Worm (Caenorhabditis elegans) whole organism, L4 larva: ENCODE measurements around the gene mes-2.

Source experiments
- F37D6.2 ChIP-seq: sonication (generic microtip); optimal IDR thresholded peaks from 2 replicates; lab custom pipeline; 2016; ENCODE audit warnings: mild to moderate bottlenecking, missing genetic modification characterization, missing compliant biosample characterization
- F44E2.7 ChIP-seq: fragments of 200-800 bp; sonication (Bioruptor generic); IDR thresholded peaks from 2 replicates; pipeline ENCODE4 v2.1.2; 2022; ENCODE audit warnings: missing genetic modification characterization, missing compliant biosample characterization
- F49E8.2 ChIP-seq: sonication (generic microtip); optimal IDR thresholded peaks from 2 replicates; lab custom pipeline; 2016; ENCODE audit warnings: missing compliant biosample characterization, mild to moderate bottlenecking, missing genetic modification characterization, borderline replicate concordance
- T26A8.4 ChIP-seq: fragments of 200-800 bp; sonication (Bioruptor generic); IDR thresholded peaks from 2 replicates; pipeline ENCODE4 v1.3.6; 2022; ENCODE audit warnings: missing genetic modification characterization, missing compliant biosample characterization
- Y105C5A.15 ChIP-seq: fragments of 200-800 bp; sonication (Bioruptor generic); IDR thresholded peaks from 2 replicates; pipeline ENCODE4 v1.3.6; 2022; ENCODE audit warnings: missing genetic modification characterization, missing compliant biosample characterization
- Y48G9A.11 ChIP-seq: fragments of 200-800 bp; sonication (Bioruptor generic); IDR thresholded peaks from 2 replicates; pipeline ENCODE4 v1.3.6; 2022; ENCODE audit warnings: missing genetic modification reagents, missing genetic modification characterization, missing compliant biosample characterization
- ama-1 ChIP-seq: fragments of 150-350 bp; optimal IDR thresholded peaks from 2 replicates; lab custom pipeline; 2014; ENCODE audit warnings: inconsistent platforms, mixed read lengths
- arid-1 ChIP-seq: fragments of 200-800 bp; sonication (Bioruptor generic); conservative IDR thresholded peaks from 2 replicates; pipeline ENCODE4 v1.3.6; 2022; ENCODE audit warnings: missing genetic modification reagents, missing genetic modification characterization, missing compliant biosample characterization
- ceh-32 ChIP-seq: sonication (generic microtip); optimal IDR thresholded peaks from 2 replicates; lab custom pipeline; 2016; ENCODE audit warnings: mild to moderate bottlenecking, missing genetic modification characterization, missing compliant biosample characterization; ENCODE audit not compliant: poor library complexity
- ceh-82 ChIP-seq: sonication (generic microtip); optimal IDR thresholded peaks from 2 replicates; lab custom pipeline; 2017; ENCODE audit warnings: missing biosample characterization, missing genetic modification characterization
- ces-1 ChIP-seq: fragments of 150-350 bp; sonication (generic microtip); optimal IDR thresholded peaks from 4 replicates; lab custom pipeline; 2014; ENCODE audit warnings: missing biosample characterization, missing genetic modification reagents, missing genetic modification characterization
- cey-2 ChIP-seq: sonication (generic microtip); optimal IDR thresholded peaks from 3 replicates; lab custom pipeline; 2017; ENCODE audit warnings: missing genetic modification characterization, mild to moderate bottlenecking, missing compliant biosample characterization, antibody characterized with exemption, borderline replicate concordance; ENCODE audit not compliant: insufficient read depth
- ctbp-1 ChIP-seq: fragments of 200-800 bp; sonication (Bioruptor generic); IDR thresholded peaks from 2 replicates; pipeline ENCODE4 v1.3.6; 2022; ENCODE audit warnings: missing genetic modification reagents, missing genetic modification characterization, missing compliant biosample characterization
- daf-19 ChIP-seq: fragments of 200-800 bp; sonication (Bioruptor generic); conservative IDR thresholded peaks from 2 replicates; pipeline ENCODE4 v1.3.6; 2022; ENCODE audit warnings: missing genetic modification characterization, missing compliant biosample characterization
- dpl-1 ChIP-seq: fragments of 150-350 bp; optimal IDR thresholded peaks from 2 replicates; lab custom pipeline; 2014; ENCODE audit warnings: missing biosample characterization, missing genetic modification reagents, missing genetic modification characterization
- fkh-10 ChIP-seq: fragments of 150-350 bp; optimal IDR thresholded peaks from 2 replicates; lab custom pipeline; 2014; ENCODE audit warnings: missing biosample characterization, missing genetic modification reagents, missing genetic modification characterization
- gei-8 ChIP-seq: fragments of 200-800 bp; sonication (Bioruptor generic); optimal IDR thresholded peaks from 2 replicates; lab custom pipeline; 2018; ENCODE audit warnings: mild to moderate bottlenecking, missing genetic modification characterization, missing compliant biosample characterization
- hlh-30 ChIP-seq: sonication (generic microtip); optimal IDR thresholded peaks from 2 replicates; lab custom pipeline; 2017; ENCODE audit warnings: antibody characterized with exemption, mild to moderate bottlenecking, missing genetic modification characterization, missing compliant biosample characterization; ENCODE audit not compliant: insufficient read depth
- lin-1 ChIP-seq: fragments of 200-800 bp; sonication (Bioruptor generic); IDR thresholded peaks from 2 replicates; pipeline ENCODE4 v1.3.6; 2022; ENCODE audit warnings: missing genetic modification reagents, missing genetic modification characterization, missing compliant biosample characterization
- lin-38 ChIP-seq: fragments of 200-800 bp; sonication (Bioruptor generic); IDR thresholded peaks from 2 replicates; pipeline ENCODE4 v1.3.6; 2022; ENCODE audit warnings: missing genetic modification reagents, missing genetic modification characterization, missing compliant biosample characterization
- lin-39 ChIP-seq: fragments of 150-350 bp; optimal IDR thresholded peaks from 2 replicates; lab custom pipeline; 2014; ENCODE audit warnings: missing biosample characterization, missing genetic modification reagents, missing genetic modification characterization
- lir-3 ChIP-seq: sonication (generic microtip); optimal IDR thresholded peaks from 2 replicates; lab custom pipeline; 2016; ENCODE audit warnings: mild to moderate bottlenecking, missing genetic modification characterization, missing compliant biosample characterization
- lsy-2 ChIP-seq, 2 experiments: fragments of 150-350 bp in 1 of 2; sonication (generic microtip) in 1 of 2; optimal IDR thresholded peaks; 2 replicates each; lab custom pipeline; 2014 to 2017; ENCODE audit warnings: missing biosample characterization in 2 of 2, missing genetic modification characterization in 2 of 2
- madf-9 ChIP-seq: fragments of 200-800 bp; sonication (Bioruptor generic); conservative IDR thresholded peaks from 2 replicates; pipeline ENCODE4 v1.3.6; 2022; ENCODE audit warnings: missing genetic modification reagents, missing genetic modification characterization, missing compliant biosample characterization
- mes-2 ChIP-seq: sonication (generic microtip); optimal IDR thresholded peaks from 2 replicates; lab custom pipeline; 2016; ENCODE audit warnings: missing genotype, mild to moderate bottlenecking, missing genetic modification characterization, missing compliant biosample characterization; ENCODE audit not compliant: poor library complexity, severe bottlenecking
- nhr-102 ChIP-seq: sonication (generic microtip); optimal IDR thresholded peaks from 2 replicates; lab custom pipeline; 2016; ENCODE audit warnings: mild to moderate bottlenecking, missing genetic modification characterization, moderate library complexity, missing compliant biosample characterization
- nhr-28 ChIP-seq: fragments of 150-350 bp; optimal IDR thresholded peaks from 2 replicates; lab custom pipeline; 2014; ENCODE audit warnings: missing biosample characterization, missing genetic modification characterization
- php-3 ChIP-seq: fragments of 200-800 bp; sonication (Bioruptor generic); IDR thresholded peaks from 2 replicates; pipeline ENCODE4 v1.3.6; 2022; ENCODE audit warnings: missing genetic modification reagents, missing genetic modification characterization, missing compliant biosample characterization
- rbr-2 ChIP-seq: sonication (generic microtip); optimal IDR thresholded peaks from 2 replicates; lab custom pipeline; 2016; ENCODE audit warnings: missing genotype, missing genetic modification characterization, missing compliant biosample characterization
- skn-1 ChIP-seq: fragments of 150-350 bp; optimal IDR thresholded peaks from 2 replicates; lab custom pipeline; 2014; ENCODE audit warnings: missing biosample characterization, missing genetic modification characterization
- spr-3 ChIP-seq: fragments of 200-800 bp; sonication (Bioruptor generic); optimal IDR thresholded peaks from 2 replicates; lab custom pipeline; 2018; ENCODE audit warnings: mild to moderate bottlenecking, missing genetic modification characterization, missing compliant biosample characterization
- unc-130 ChIP-seq: sonication (generic microtip); optimal IDR thresholded peaks from 2 replicates; lab custom pipeline; 2016; ENCODE audit warnings: missing genetic modification reagents, missing genetic modification characterization, missing compliant biosample characterization
- unc-62 ChIP-seq, 3 experiments: fragments of 150-350 bp in 1 of 3; sonication (generic microtip); optimal IDR thresholded peaks in 2 of 3; peaks in 1 of 3; 1 replicate in 1 of 3; 2 replicates in 2 of 3; lab custom pipeline; 2014 to 2017; ENCODE audit warnings: missing biosample characterization in 3 of 3, missing genetic modification characterization in 3 of 3, missing genetic modification reagents in 3 of 3, missing genotype in 1 of 3
- zfp-3 ChIP-seq: fragments of 200-800 bp; sonication (Bioruptor generic); conservative IDR thresholded peaks from 2 replicates; pipeline ENCODE4 v1.3.6; 2022; ENCODE audit warnings: missing genetic modification reagents, missing genetic modification characterization, missing compliant biosample characterization
- zip-11 ChIP-seq: fragments of 200-800 bp; sonication (Bioruptor generic); IDR thresholded peaks from 2 replicates; pipeline ENCODE4 v1.3.6; 2022; ENCODE audit warnings: missing genetic modification characterization, missing compliant biosample characterization
- ztf-11 ChIP-seq: fragments of 150-350 bp; optimal IDR thresholded peaks from 2 replicates; lab custom pipeline; 2014; ENCODE audit warnings: missing biosample characterization, missing genetic modification characterization

Gene mes-2

ce11 chrII:14408312-14408711, 24.5 kb downstream of the mes-2 start, which contains the start of gene F26H11.4:
Gene F26H11.4 (plus strand): TSS chrII:14408612.
- TF ChIP-seq lin-1 (0 out of 2 replicates have a peak, but pooled peaks have one; percentile 3), Y105C5A.15 (GFP tag; lab: Robert Waterston, UW) (no peak), Y48G9A.11 (GFP tag; lab: Robert Waterston, UW) (no peak), gei-8 (GFP tag; lab: Kevin White, UChicago) (no peak), spr-3 (no peak)

ce11 chrII:14410768-14411167, 27.0 kb downstream of the mes-2 start, which contains the start of gene dsb-2:
Gene dsb-2 (plus strand): TSS chrII:14411095.
- TF ChIP-seq ama-1 = no peak
- no peak for TF ChIP-seq F37D6.2
- peak; percentile 73 for TF ChIP-seq unc-130 (GFP tag; lab: Kevin White, UChicago)
- peak in 1 of 2 experiments; percentile 70 for TF ChIP-seq lsy-2 (tag; optimal IDR thresholded peaks at IDR 0.05; lab: Kevin White, UChicago)
- TF ChIP-seq mes-2 (tag; lab: Kevin White, UChicago) = no peak
- TF ChIP-seq fkh-10 (GFP tag; lab: Kevin White, UChicago) = no peak
- no peak for TF ChIP-seq nhr-102 (tag; lab: Kevin White, UChicago)
- TF ChIP-seq spr-3 = no peak
- TF ChIP-seq rbr-2 (tag; lab: Kevin White, UChicago) = no peak
- no peak for TF ChIP-seq php-3 (GFP tag; lab: Robert Waterston, UW)
- no peak for TF ChIP-seq unc-62 (GFP tag; optimal IDR thresholded peaks at IDR 0.05 in 1 of 2; lab: Kevin White, UChicago)
- TF ChIP-seq unc-62 (tag; optimal IDR thresholded peaks at IDR 0.05; lab: Kevin White, UChicago) = no peak
- TF ChIP-seq ces-1 (GFP tag; lab: Kevin White, UChicago) = no peak
- TF ChIP-seq ctbp-1 (GFP tag; lab: Robert Waterston, UW) = no peak
- TF ChIP-seq skn-1 (tag; lab: Kevin White, UChicago) = no peak
- TF ChIP-seq ztf-11 (tag; lab: Kevin White, UChicago) = no peak
- no peak for TF ChIP-seq nhr-28 (tag; lab: Kevin White, UChicago)
- TF ChIP-seq ceh-32 (tag; lab: Kevin White, UChicago) = no peak
- TF ChIP-seq F49E8.2 = peak; percentile 66
- peak; percentile 54 for TF ChIP-seq lin-38
- no peak for TF ChIP-seq lir-3
- no peak for TF ChIP-seq madf-9 (GFP tag; lab: Robert Waterston, UW)
- no peak for TF ChIP-seq ceh-82
- TF ChIP-seq cey-2 (tag; lab: Kevin White, UChicago) = no peak
- TF ChIP-seq zfp-3 (GFP tag; lab: Robert Waterston, UW) = no peak
- TF ChIP-seq T26A8.4 (GFP tag; lab: Robert Waterston, UW) = no peak
- no peak for TF ChIP-seq zip-11 (GFP tag; lab: Robert Waterston, UW)
- TF ChIP-seq hlh-30 = no peak
- no peak for TF ChIP-seq arid-1 (GFP tag; lab: Robert Waterston, UW)
- TF ChIP-seq lin-39 = no peak

- 0 out of 2 replicates have a peak, but pooled peaks have one; percentile 40 for TF ChIP-seq daf-19 (GFP tag; lab: Robert Waterston, UW)
- peak; percentile 1 for TF ChIP-seq dpl-1 (GFP tag; lab: Kevin White, UChicago)
- TF ChIP-seq Y48G9A.11 (GFP tag; lab: Robert Waterston, UW) = no peak
- TF ChIP-seq F44E2.7 (GFP tag; lab: Robert Waterston, UW) = no peak
- no peak for TF ChIP-seq lin-1
Measured at ce11 chrII:14413035-14413525, 29.3 kb downstream of the mes-2 start, which contains the start of gene exl-1. Gene exl-1 (minus strand): TSS chrII:14413475.
